In genomic region chr3L:11322148-11323093, dm6 we compare ENCODE assay signal across 4 fruit fly cellular contexts.
TF ChIP-seq lines count a peak whose summit lies in the region.

No protein-coding gene starts in this region.

- TF ChIP-seq CTCF in whole organism, embryonic (GFP tag; optimal IDR thresholded peaks at IDR 0.05; lab: Kevin White, UChicago) = no peak

TF ChIP-seq in whole organism, embryonic, 481 proteins besides CTCF, POLR2A, EP300 and RAD21 (continues in another document):
- peak; percentile 20 for TF ChIP-seq Hmr (GFP tag; optimal IDR thresholded peaks at IDR 0.05; lab: Kevin White, UChicago)
- no peak for TF ChIP-seq CG4424 (GFP tag; optimal IDR thresholded peaks at IDR 0.05; lab: Kevin White, UChicago)
- TF ChIP-seq CG4820 (GFP tag; optimal IDR thresholded peaks at IDR 0.05; lab: Kevin White, UChicago) = no peak
- TF ChIP-seq CG9215 (GFP tag; IDR thresholded peaks at IDR 0.05; lab: Robert Waterston, UW) = peak; percentile 35
- TF ChIP-seq CG12659 (GFP tag; optimal IDR thresholded peaks at IDR 0.05; lab: Kevin White, UChicago) = peak; percentile 48
- TF ChIP-seq Ravus (GFP tag; IDR thresholded peaks at IDR 0.05; lab: Robert Waterston, UW) = no peak
- TF ChIP-seq h (optimal IDR thresholded peaks at IDR 0.05; lab: Kevin White, UChicago) = no peak
- TF ChIP-seq CG13296 (GFP tag; optimal IDR thresholded peaks at IDR 0.05; lab: Kevin White, UChicago) = peak; percentile 4
- TF ChIP-seq sqz (GFP tag; optimal IDR thresholded peaks at IDR 0.05; lab: Kevin White, UChicago) = peak; percentile 5
- no peak for TF ChIP-seq CG8290 (GFP tag; optimal IDR thresholded peaks at IDR 0.05; lab: Kevin White, UChicago)
- TF ChIP-seq CG8290 (tag; optimal IDR thresholded peaks at IDR 0.05; lab: Kevin White, UChicago) = peak in 1 of 2 experiments; percentile 37
- peak in 1 of 2 experiments; percentile 87 for TF ChIP-seq Pdp1 (GFP tag; optimal IDR thresholded peaks at IDR 0.05; lab: Kevin White, UChicago)
- TF ChIP-seq Neu2 (GFP tag; optimal IDR thresholded peaks at IDR 0.05; lab: Kevin White, UChicago; ENCODE audit: borderline replicate concordance) = no peak
- TF ChIP-seq Hmx (GFP tag; optimal IDR thresholded peaks at IDR 0.05; lab: Kevin White, UChicago) = no peak
- TF ChIP-seq CG14050 (GFP tag; IDR thresholded peaks at IDR 0.05; lab: Robert Waterston, UW) = no peak
- no peak for TF ChIP-seq CG12071 (GFP tag; optimal IDR thresholded peaks at IDR 0.05; lab: Kevin White, UChicago)
- no peak for TF ChIP-seq shn (GFP tag; optimal IDR thresholded peaks at IDR 0.05; lab: Kevin White, UChicago)
- no peak for TF ChIP-seq jumu (GFP tag; optimal IDR thresholded peaks at IDR 0.05; lab: Kevin White, UChicago)
- peak; percentile 28 for TF ChIP-seq zfh2 (GFP tag; optimal IDR thresholded peaks at IDR 0.05; lab: Kevin White, UChicago)
- TF ChIP-seq CG3281 (GFP tag; optimal IDR thresholded peaks at IDR 0.05; lab: Kevin White, UChicago) = peak; percentile 44
- TF ChIP-seq CG10209 (GFP tag; optimal IDR thresholded peaks at IDR 0.05; lab: Kevin White, UChicago) = peak; percentile 9
- peak; percentile 14 for TF ChIP-seq D19A (tag; optimal IDR thresholded peaks at IDR 0.05; lab: Kevin White, UChicago)
- TF ChIP-seq CG6765 (GFP tag; optimal IDR thresholded peaks at IDR 0.05; lab: Kevin White, UChicago) = no peak

TF ChIP-seq in whole organism, prepupa, 60 proteins besides CTCF, POLR2A, EP300 and RAD21 (continues in another document):
- TF ChIP-seq spab (GFP tag; optimal IDR thresholded peaks at IDR 0.05; lab: Kevin White, UChicago) (peak; percentile 20), CG6854 (GFP tag; optimal IDR thresholded peaks at IDR 0.05; lab: Kevin White, UChicago) (no peak), fkh (GFP tag; optimal IDR thresholded peaks at IDR 0.05; lab: Kevin White, UChicago) (no peak), CG8632 (GFP tag; optimal IDR thresholded peaks at IDR 0.05; lab: Kevin White, UChicago) (peak; percentile 62), CG16779 (tag; optimal IDR thresholded peaks at IDR 0.05; lab: Kevin White, UChicago) (peak; percentile 38), Sox14 (GFP tag; optimal IDR thresholded peaks at IDR 0.05; lab: Kevin White, UChicago) (peak; percentile 36), CG6163 (GFP tag; IDR thresholded peaks at IDR 0.05; lab: Robert Waterston, UW) (0 out of 3 replicates have a peak, but pooled peaks have one; percentile 28), OdsH (GFP tag; optimal IDR thresholded peaks at IDR 0.05; lab: Kevin White, UChicago) (peak; percentile 51), CG32006 (GFP tag; optimal IDR thresholded peaks at IDR 0.05; lab: Kevin White, UChicago) (peak; percentile 7), CG3919 (GFP tag; optimal IDR thresholded peaks at IDR 0.05; lab: Kevin White, UChicago) (peak; percentile 15), CG4318 (GFP tag; optimal IDR thresholded peaks at IDR 0.05; lab: Kevin White, UChicago) (no peak), dsx (GFP tag; optimal IDR thresholded peaks at IDR 0.05; lab: Kevin White, UChicago; ENCODE audit: poor library complexity, severe bottlenecking) (peak; percentile 64), CG6792 (GFP tag; optimal IDR thresholded peaks at IDR 0.05; lab: Kevin White, UChicago) (peak; percentile 23), CG11902 (GFP tag; optimal IDR thresholded peaks at IDR 0.05; lab: Kevin White, UChicago) (peak; percentile 38), Blimp-1 (GFP tag; optimal IDR thresholded peaks at IDR 0.05; lab: Kevin White, UChicago) (peak; percentile 5), cyc (GFP tag; optimal IDR thresholded peaks at IDR 0.05; lab: Kevin White, UChicago) (peak; percentile 48), dac (GFP tag; optimal IDR thresholded peaks at IDR 0.05; lab: Kevin White, UChicago) (no peak), CG31627 (GFP tag; optimal IDR thresholded peaks at IDR 0.05; lab: Kevin White, UChicago) (peak; percentile 65), Sox102F (GFP tag; optimal IDR thresholded peaks at IDR 0.05; lab: Kevin White, UChicago) (peak; percentile 52), fd59A (GFP tag; optimal IDR thresholded peaks at IDR 0.05; lab: Kevin White, UChicago) (peak; percentile 22), Lpt (GFP tag; optimal IDR thresholded peaks at IDR 0.05; lab: Kevin White, UChicago) (peak; percentile 2), Sox15 (GFP tag; optimal IDR thresholded peaks at IDR 0.05; lab: Kevin White, UChicago) (peak; percentile 38), acj6 (GFP tag; optimal IDR thresholded peaks at IDR 0.05; lab: Kevin White, UChicago) (peak; percentile 54)

TF ChIP-seq in whole organism, pupa, 21 proteins besides CTCF, POLR2A, EP300 and RAD21:
- peak; percentile 43 for TF ChIP-seq CG9948 (tag; optimal IDR thresholded peaks at IDR 0.05; lab: Kevin White, UChicago)
- peak; percentile 59 for TF ChIP-seq CG8159 (tag; optimal IDR thresholded peaks at IDR 0.05; lab: Kevin White, UChicago)
- TF ChIP-seq CG14655 (GFP tag; optimal IDR thresholded peaks at IDR 0.05; lab: Kevin White, UChicago) = peak; percentile 37
- no peak for TF ChIP-seq CG34367 (tag; optimal IDR thresholded peaks at IDR 0.05; lab: Kevin White, UChicago)
- peak; percentile 36 for TF ChIP-seq Pif1A (GFP tag; optimal IDR thresholded peaks at IDR 0.05; lab: Kevin White, UChicago)
- no peak for TF ChIP-seq CG10348 (GFP tag; IDR thresholded peaks at IDR 0.05; lab: Robert Waterston, UW)
- peak; percentile 59 for TF ChIP-seq CG15710 (tag; optimal IDR thresholded peaks at IDR 0.05; lab: Kevin White, UChicago)
- TF ChIP-seq CG13204 (GFP tag; optimal IDR thresholded peaks at IDR 0.05; lab: Kevin White, UChicago) = no peak
- peak; percentile 23 for TF ChIP-seq Pif1B (GFP tag; optimal IDR thresholded peaks at IDR 0.05; lab: Kevin White, UChicago)
- peak; percentile 50 for TF ChIP-seq Snoo (tag; optimal IDR thresholded peaks at IDR 0.05; lab: Kevin White, UChicago)
- TF ChIP-seq EcR (GFP tag; optimal IDR thresholded peaks at IDR 0.05; lab: Kevin White, UChicago) = no peak
- no peak for TF ChIP-seq CG32121 (GFP tag; IDR thresholded peaks at IDR 0.05; lab: Robert Waterston, UW)
- TF ChIP-seq CG17806 (tag; optimal IDR thresholded peaks at IDR 0.05; lab: Kevin White, UChicago) = peak; percentile 42

TF ChIP-seq in whole organism, wandering third instar larva, 38 proteins besides CTCF, POLR2A, EP300 and RAD21:
- peak; percentile 35 for TF ChIP-seq CG32264 (GFP tag; optimal IDR thresholded peaks at IDR 0.05; lab: Kevin White, UChicago)
- TF ChIP-seq psq (GFP tag; optimal IDR thresholded peaks at IDR 0.05; lab: Kevin White, UChicago) = peak; percentile 58
- no peak for TF ChIP-seq Hr83 (GFP tag; optimal IDR thresholded peaks at IDR 0.05; lab: Kevin White, UChicago; ENCODE audit: poor library complexity, severe bottlenecking)
- TF ChIP-seq tai (GFP tag; optimal IDR thresholded peaks at IDR 0.05; lab: Kevin White, UChicago) = no peak
- TF ChIP-seq Myc (optimal IDR thresholded peaks at IDR 0.05; lab: Kevin White, UChicago) = no peak
- no peak for TF ChIP-seq Dfd (GFP tag; optimal IDR thresholded peaks at IDR 0.05; lab: Kevin White, UChicago)
- peak; percentile 42 for TF ChIP-seq rgr (GFP tag; optimal IDR thresholded peaks at IDR 0.05; lab: Kevin White, UChicago)
- no peak for TF ChIP-seq Hnf4 (GFP tag; optimal IDR thresholded peaks at IDR 0.05; lab: Kevin White, UChicago)
- TF ChIP-seq woc (GFP tag; optimal IDR thresholded peaks at IDR 0.05; lab: Kevin White, UChicago) = peak; percentile 12
- peak; percentile 58 for TF ChIP-seq br (GFP tag; optimal IDR thresholded peaks at IDR 0.05; lab: Kevin White, UChicago)
- no peak for TF ChIP-seq Hr78 (GFP tag; optimal IDR thresholded peaks at IDR 0.05; lab: Kevin White, UChicago)
- no peak for TF ChIP-seq jim (GFP tag; optimal IDR thresholded peaks at IDR 0.05; lab: Kevin White, UChicago)
- peak; percentile 70 for TF ChIP-seq ey (GFP tag; optimal IDR thresholded peaks at IDR 0.05; lab: Kevin White, UChicago)
- peak; percentile 36 for TF ChIP-seq dmrt93B (GFP tag; optimal IDR thresholded peaks at IDR 0.05; lab: Kevin White, UChicago)
- peak; percentile 52 for TF ChIP-seq Sp1 (GFP tag; optimal IDR thresholded peaks at IDR 0.05; lab: Kevin White, UChicago)
- peak; percentile 2 for TF ChIP-seq sv (GFP tag; optimal IDR thresholded peaks at IDR 0.05; lab: Kevin White, UChicago)
- TF ChIP-seq CrebA (GFP tag; optimal IDR thresholded peaks at IDR 0.05; lab: Kevin White, UChicago; ENCODE audit: borderline replicate concordance) = no peak
- TF ChIP-seq foxo (GFP tag; optimal IDR thresholded peaks at IDR 0.05; lab: Kevin White, UChicago) = peak in 1 of 2 experiments; percentile 61
- peak; percentile 59 for TF ChIP-seq OdsH (GFP tag; optimal IDR thresholded peaks at IDR 0.05; lab: Kevin White, UChicago)
- TF ChIP-seq sage (GFP tag; optimal IDR thresholded peaks at IDR 0.05; lab: Kevin White, UChicago) = peak; percentile 14
- peak; percentile 68 for TF ChIP-seq h (GFP tag; optimal IDR thresholded peaks at IDR 0.05; lab: Kevin White, UChicago)
- peak; percentile 77 for TF ChIP-seq fru (GFP tag; optimal IDR thresholded peaks at IDR 0.05; lab: Kevin White, UChicago)
- peak; percentile 30 for TF ChIP-seq HLH106 (tag; optimal IDR thresholded peaks at IDR 0.05; lab: Kevin White, UChicago)

Comparison
In these comparisons a context has a peak if more than half of its experiments do, and no peak if none do; other contexts are left out.
1. Of the 7 proteins assayed by ChIP-seq in both whole organism, embryonic and whole organism, prepupa: peak only in whole organism, embryonic: none; only in whole organism, prepupa: Blimp-1, CG16779, Hr39, Lpt and Sox102F; in both: none; in neither: 2.